Worm (Caenorhabditis elegans) whole organism, midembryonic: ENCODE results near the gene srx-87.
A peak's percentile ranks its signal among the peaks of the same experiment; 100 is the strongest.

Experiments
- T22C8.4 ChIP-seq: fragments of 200-800 bp; sonication (Bioruptor generic); IDR thresholded peaks from 2 replicates; pipeline ENCODE4 v1.3.6; 2022; ENCODE audit warnings: missing genetic modification characterization, missing compliant biosample characterization
- cog-1 ChIP-seq: sonication (generic microtip); optimal IDR thresholded peaks from 2 replicates; lab custom pipeline; 2016; ENCODE audit warnings: missing genetic modification characterization, missing compliant biosample characterization
- flt-1 ChIP-seq: fragments of 200-800 bp; sonication (Bioruptor generic); IDR thresholded peaks from 2 replicates; pipeline ENCODE4 v1.3.6; 2022; ENCODE audit warnings: missing genetic modification characterization, missing compliant biosample characterization
- klf-2 ChIP-seq: fragments of 200-800 bp; sonication (Bioruptor generic); conservative IDR thresholded peaks from 2 replicates; pipeline ENCODE4 v1.3.6; 2022; ENCODE audit warnings: missing genetic modification reagents, missing genetic modification characterization, missing compliant biosample characterization
- med-1 ChIP-seq: sonication (generic microtip); optimal IDR thresholded peaks from 2 replicates; lab custom pipeline; 2017; ENCODE audit warnings: missing genetic modification characterization, mild to moderate bottlenecking, missing compliant biosample characterization, antibody characterized with exemption, missing genetic modification reagents; ENCODE audit not compliant: insufficient read depth
- ref-1 ChIP-seq: fragments of 200-800 bp; sonication (Bioruptor generic); conservative IDR thresholded peaks from 2 replicates; pipeline ENCODE4 v1.3.6; 2022; ENCODE audit warnings: missing genetic modification reagents, missing genetic modification characterization, missing compliant biosample characterization
- tab-1 ChIP-seq: fragments of 200-800 bp; sonication (Bioruptor generic); IDR thresholded peaks from 2 replicates; pipeline ENCODE4 v1.3.6; 2022; ENCODE audit warnings: missing genetic modification characterization, missing compliant biosample characterization
- ztf-23 ChIP-seq: fragments of 200-800 bp; sonication (Bioruptor generic); IDR thresholded peaks from 2 replicates; pipeline ENCODE4 v1.3.6; 2022; ENCODE audit warnings: missing genetic modification reagents, missing genetic modification characterization, missing compliant biosample characterization
- ztf-29 ChIP-seq: fragments of 200-800 bp; sonication (Bioruptor generic); IDR thresholded peaks from 2 replicates; pipeline ENCODE4 v1.3.6; 2022; ENCODE audit warnings: missing genetic modification reagents, missing genetic modification characterization, missing compliant biosample characterization

The srx-87 gene

ce11 chrV:11528633-11529327 is 35.9 kb upstream of the srx-87 start:
- TF ChIP-seq flt-1 (GFP tag; lab: Robert Waterston, UW) (no peak), ztf-23 (GFP tag; lab: Robert Waterston, UW) (no peak), klf-2 (GFP tag; lab: Robert Waterston, UW) (no peak), cog-1 (no peak)

ce11 chrV:11529541-11529940 is 35.1 kb upstream of the srx-87 start:
- TF ChIP-seq klf-2 (GFP tag; lab: Robert Waterston, UW) (no peak), cog-1 (no peak), med-1 (no peak), flt-1 (GFP tag; lab: Robert Waterston, UW) (no peak), ref-1 (no peak), ztf-23 (GFP tag; lab: Robert Waterston, UW) (no peak), tab-1 (GFP tag; lab: Robert Waterston, UW) (no peak), ztf-29 (GFP tag; lab: Robert Waterston, UW) (no peak), T22C8.4 (GFP tag; lab: Robert Waterston, UW) (no peak)

ce11 chrV:11531100-11531499 is 33.6 kb upstream of the srx-87 start:
- TF ChIP-seq med-1 (no peak), klf-2 (GFP tag; lab: Robert Waterston, UW) (no peak), flt-1 (GFP tag; lab: Robert Waterston, UW) (no peak), ref-1 (no peak), tab-1 (GFP tag; lab: Robert Waterston, UW) (no peak), T22C8.4 (GFP tag; lab: Robert Waterston, UW) (no peak), ztf-29 (GFP tag; lab: Robert Waterston, UW) (no peak), ztf-23 (GFP tag; lab: Robert Waterston, UW) (no peak), cog-1 (no peak)

- TF ChIP-seq med-1 = no peak
- no peak for TF ChIP-seq T22C8.4 (GFP tag; lab: Robert Waterston, UW)
- TF ChIP-seq flt-1 (GFP tag; lab: Robert Waterston, UW) = no peak
- TF ChIP-seq ztf-23 (GFP tag; lab: Robert Waterston, UW) = no peak
- TF ChIP-seq ref-1 = no peak
- no peak for TF ChIP-seq cog-1
- TF ChIP-seq klf-2 (GFP tag; lab: Robert Waterston, UW) = no peak
- no peak for TF ChIP-seq tab-1 (GFP tag; lab: Robert Waterston, UW)
- TF ChIP-seq ztf-29 (GFP tag; lab: Robert Waterston, UW) = no peak
Observed at ce11 chrV:11531831-11532534, 32.7 kb upstream of the srx-87 start.

- TF ChIP-seq cog-1 (no peak), ztf-29 (GFP tag; lab: Robert Waterston, UW) (no peak), tab-1 (GFP tag; lab: Robert Waterston, UW) (no peak), ref-1 (no peak), klf-2 (GFP tag; lab: Robert Waterston, UW) (no peak), med-1 (no peak), T22C8.4 (GFP tag; lab: Robert Waterston, UW) (no peak), flt-1 (GFP tag; lab: Robert Waterston, UW) (no peak), ztf-23 (GFP tag; lab: Robert Waterston, UW) (no peak)
Observed at ce11 chrV:11532535-11532853, 32.2 kb upstream of the srx-87 start.

ce11 chrV:11532964-11533363 is 31.7 kb upstream of the srx-87 start:
- TF ChIP-seq flt-1 (GFP tag; lab: Robert Waterston, UW) (no peak), ztf-23 (GFP tag; lab: Robert Waterston, UW) (0 out of 2 replicates have a peak, but pooled peaks have one; percentile 46), T22C8.4 (GFP tag; lab: Robert Waterston, UW) (peak; percentile 11; the same call in 1 of the 2 replicates)

- TF ChIP-seq ztf-29 (GFP tag; lab: Robert Waterston, UW) (no peak), cog-1 (no peak), flt-1 (GFP tag; lab: Robert Waterston, UW) (no peak), tab-1 (GFP tag; lab: Robert Waterston, UW) (no peak), T22C8.4 (GFP tag; lab: Robert Waterston, UW) (no peak), ztf-23 (GFP tag; lab: Robert Waterston, UW) (no peak), ref-1 (no peak), med-1 (no peak), klf-2 (GFP tag; lab: Robert Waterston, UW) (no peak)
Observed at ce11 chrV:11533365-11533949, 31.2 kb upstream of the srx-87 start.

- no peak for TF ChIP-seq ztf-29 (GFP tag; lab: Robert Waterston, UW)
- TF ChIP-seq med-1 = no peak
- no peak for TF ChIP-seq ref-1
- no peak for TF ChIP-seq flt-1 (GFP tag; lab: Robert Waterston, UW)
- no peak for TF ChIP-seq ztf-23 (GFP tag; lab: Robert Waterston, UW)
Observed at ce11 chrV:11534495-11535189, 30.0 kb upstream of the srx-87 start.

ce11 chrV:11535504-11536062 is 29.1 kb upstream of the srx-87 start:
- TF ChIP-seq flt-1 (GFP tag; lab: Robert Waterston, UW) = no peak
- no peak for TF ChIP-seq ref-1
- no peak for TF ChIP-seq tab-1 (GFP tag; lab: Robert Waterston, UW)
- TF ChIP-seq ztf-29 (GFP tag; lab: Robert Waterston, UW) = no peak
- no peak for TF ChIP-seq T22C8.4 (GFP tag; lab: Robert Waterston, UW)
- no peak for TF ChIP-seq klf-2 (GFP tag; lab: Robert Waterston, UW)
- no peak for TF ChIP-seq med-1
- TF ChIP-seq ztf-23 (GFP tag; lab: Robert Waterston, UW) = no peak
- TF ChIP-seq cog-1 = no peak
